Fruit fly (Drosophila melanogaster): Measurements from ENCODE around the gene CG33263.

Gene CG33263

dm6 chr3L:13410999-13411398, 13.0 kb downstream of the CG33263 start (continued):
- TF ChIP-seq Lhr (GFP tag; optimal IDR thresholded peaks at IDR 0.05) (peak; percentile 63), Doc3 (GFP tag; IDR thresholded peaks at IDR 0.05; ENCODE audit: partially characterized antibody) (no peak), E2f2 (GFP tag; IDR thresholded peaks at IDR 0.05) (no peak), CG32532 (GFP tag; IDR thresholded peaks at IDR 0.05) (peak; percentile 59; the same call in 1 of the 2 replicates), vvl (GFP tag; IDR thresholded peaks at IDR 0.05) (peak; percentile 37), Usf (GFP tag; optimal IDR thresholded peaks at IDR 0.05) (no peak), gro (GFP tag; optimal IDR thresholded peaks at IDR 0.05) (no peak), Adf1 (GFP tag; IDR thresholded peaks at IDR 0.05) (no peak), CG15269 (tag; optimal IDR thresholded peaks at IDR 0.05) (no peak), Fer2 (tag; optimal IDR thresholded peaks at IDR 0.05) (no peak), CG6854 (GFP tag; optimal IDR thresholded peaks at IDR 0.05) (no peak), CG31388 (GFP tag; optimal IDR thresholded peaks at IDR 0.05) (no peak), Xrp1 (GFP tag; IDR thresholded peaks at IDR 0.05) (no peak), disco-r (GFP tag; optimal IDR thresholded peaks at IDR 0.05) (no peak), CG4854 (GFP tag; optimal IDR thresholded peaks at IDR 0.05) (no peak), CG1603 (tag; optimal IDR thresholded peaks at IDR 0.05) (peak; percentile 49), CG17612 (GFP tag; IDR thresholded peaks at IDR 0.05) (no peak), CG16779 (GFP tag; IDR thresholded peaks at IDR 0.05) (no peak), CG9932 (GFP tag; IDR thresholded peaks at IDR 0.05) (peak; percentile 43; the same call in 1 of the 2 replicates), Abd-B (GFP tag; optimal IDR thresholded peaks at IDR 0.05) (no peak), wor (GFP tag; IDR thresholded peaks at IDR 0.05) (no peak), CG13624 (GFP tag; optimal IDR thresholded peaks at IDR 0.05) (no peak), jing (GFP tag; optimal IDR thresholded peaks at IDR 0.05) (peak; percentile 6), CG10462 (GFP tag; optimal IDR thresholded peaks at IDR 0.05) (no peak), crp (GFP tag; optimal IDR thresholded peaks at IDR 0.05) (no peak), CG2202 (tag; optimal IDR thresholded peaks at IDR 0.05) (no peak), tin (GFP tag; optimal IDR thresholded peaks at IDR 0.05) (peak; percentile 43), dmrt99B (tag; optimal IDR thresholded peaks at IDR 0.05) (no peak), CG18764 (GFP tag; optimal IDR thresholded peaks at IDR 0.05) (peak; percentile 15), tio (GFP tag; optimal IDR thresholded peaks at IDR 0.05) (no peak), CG2712 (tag; optimal IDR thresholded peaks at IDR 0.05) (peak; percentile 61), Aef1 (GFP tag; IDR thresholded peaks at IDR 0.05) (0 out of 3 replicates have a peak, but pooled peaks have one; percentile 16), CG33213 (GFP tag; optimal IDR thresholded peaks at IDR 0.05) (peak; percentile 49), CG7928 (GFP tag; optimal IDR thresholded peaks at IDR 0.05) (no peak), pros (GFP tag; optimal IDR thresholded peaks at IDR 0.05) (no peak), CG10267 (tag; optimal IDR thresholded peaks at IDR 0.05) (peak; percentile 49), seq (GFP tag; IDR thresholded peaks at IDR 0.05) (no peak), dmrt11E (tag; optimal IDR thresholded peaks at IDR 0.05) (peak; percentile 19), Nf-YC (tag; optimal IDR thresholded peaks at IDR 0.05) (peak; percentile 8), CG15479 (GFP tag; optimal IDR thresholded peaks at IDR 0.05) (no peak), Elba2 (GFP tag; optimal IDR thresholded peaks at IDR 0.05) (peak; percentile 97), CG30403 (GFP tag; optimal IDR thresholded peaks at IDR 0.05) (peak; percentile 49), pzg (GFP tag; optimal IDR thresholded peaks at IDR 0.05) (no peak), tup (GFP tag; optimal IDR thresholded peaks at IDR 0.05) (no peak), Oaz (GFP tag; IDR thresholded peaks at IDR 0.05) (no peak), CG4360 (GFP tag; IDR thresholded peaks at IDR 0.05) (no peak), dati (GFP tag; IDR thresholded peaks at IDR 0.05) (no peak), croc (GFP tag; conservative IDR thresholded peaks at IDR 0.05) (no peak), PHDP (tag; optimal IDR thresholded peaks at IDR 0.05) (peak; percentile 13), Xbp1 (GFP tag; optimal IDR thresholded peaks at IDR 0.05) (peak; percentile 72), chif (GFP tag; optimal IDR thresholded peaks at IDR 0.05) (peak in 1 of 2 experiments; percentile 66), sima (GFP tag; optimal IDR thresholded peaks at IDR 0.05) (no peak)
